Worm (Caenorhabditis elegans): Measurements from ENCODE around the gene E04F6.15.

Gene E04F6.15

DNA sequence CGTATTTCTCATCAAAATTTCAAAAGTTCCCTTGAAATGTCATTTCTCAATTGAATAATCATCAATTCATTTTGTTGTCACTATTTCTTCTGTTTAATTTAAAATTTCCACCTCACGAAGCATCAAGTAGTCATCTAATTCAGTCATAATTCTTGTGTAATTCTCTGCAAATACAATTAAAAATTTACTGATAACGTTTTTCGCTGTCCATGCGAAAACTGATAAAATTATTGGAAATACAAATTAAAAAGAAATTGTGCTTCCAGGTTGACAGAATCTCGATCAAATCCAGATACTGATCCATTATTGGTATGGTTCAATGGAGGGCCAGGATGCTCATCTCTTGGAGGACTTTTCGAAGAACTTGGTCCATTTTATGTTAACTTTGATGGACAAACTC is 23.2 kb upstream of the E04F6.15 start:
- TF ChIP-seq pha-4 (tag; optimal IDR thresholded peaks at IDR 0.05) (no peak), M03D4.4 (tag; optimal IDR thresholded peaks at IDR 0.05) (no peak), hlh-1 (tag; optimal IDR thresholded peaks at IDR 0.05) (no peak), ceh-43 (GFP tag; optimal IDR thresholded peaks at IDR 0.05) (no peak), ceh-39 (tag; optimal IDR thresholded peaks at IDR 0.05) (no peak), mab-5 (tag; optimal IDR thresholded peaks at IDR 0.05) (no peak), lsy-2 (tag; optimal IDR thresholded peaks at IDR 0.05) (no peak), mep-1 (tag; optimal IDR thresholded peaks at IDR 0.05) (no peak), elt-1 (tag; optimal IDR thresholded peaks at IDR 0.05; ENCODE audit: borderline replicate concordance, insufficient read depth) (no peak), lin-32 (GFP tag; optimal IDR thresholded peaks at IDR 0.05) (no peak), bed-3 (GFP tag; optimal IDR thresholded peaks at IDR 0.05) (no peak), mls-2 (tag; optimal IDR thresholded peaks at IDR 0.05) (no peak), lin-13 (tag; optimal IDR thresholded peaks at IDR 0.05) (no peak), nhr-237 (tag; optimal IDR thresholded peaks at IDR 0.05) (no peak), flh-1 (GFP tag; optimal IDR thresholded peaks at IDR 0.05) (no peak), zip-8 (tag; optimal IDR thresholded peaks at IDR 0.05) (no peak), nhr-28 (tag; optimal IDR thresholded peaks at IDR 0.05) (no peak)

DNA sequence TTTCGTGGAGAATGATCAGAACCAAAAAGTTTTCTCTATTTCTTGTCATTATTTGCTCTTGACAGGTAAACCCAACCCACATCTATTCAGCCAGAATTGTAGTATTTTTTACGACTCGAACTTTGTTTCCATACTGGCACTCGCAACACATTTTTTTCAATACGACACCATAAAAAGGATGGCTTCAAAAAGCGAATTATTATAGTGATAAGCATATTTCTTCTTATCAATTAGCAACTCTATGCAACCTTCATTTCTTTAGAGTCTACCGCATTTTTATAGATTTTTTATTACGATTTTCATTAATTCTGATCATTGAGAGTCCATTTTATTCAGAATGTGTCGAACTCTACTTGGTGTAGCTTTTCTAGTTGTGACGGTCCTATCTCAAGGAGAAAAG is 22.4 kb upstream of the E04F6.15 start, which contains the start of gene ctsa-3.1:
Gene ctsa-3.1 (plus strand): TSS at position 337 of the 400 bp plus-strand sequence.
- no peak for TF ChIP-seq blmp-1 (tag; optimal IDR thresholded peaks at IDR 0.05)
- no peak for TF ChIP-seq mls-2 (tag; optimal IDR thresholded peaks at IDR 0.05)
- TF ChIP-seq tbx-8 (GFP tag; optimal IDR thresholded peaks at IDR 0.05), result no peak
- TF ChIP-seq cnd-1 (tag; optimal IDR thresholded peaks at IDR 0.05), result no peak
- TF ChIP-seq lin-32 (GFP tag; optimal IDR thresholded peaks at IDR 0.05), result no peak
- no peak for TF ChIP-seq zip-8 (tag; optimal IDR thresholded peaks at IDR 0.05)
- TF ChIP-seq hlh-1 (tag; optimal IDR thresholded peaks at IDR 0.05), result no peak
- no peak for TF ChIP-seq ces-1 (GFP tag; optimal IDR thresholded peaks at IDR 0.05)
- no peak for TF ChIP-seq sem-2 (GFP tag; optimal IDR thresholded peaks at IDR 0.05)
- TF ChIP-seq nhr-2 (tag; optimal IDR thresholded peaks at IDR 0.05), result no peak
- TF ChIP-seq unc-62 (GFP tag; optimal IDR thresholded peaks at IDR 0.05), result no peak
- TF ChIP-seq mep-1 (tag; optimal IDR thresholded peaks at IDR 0.05), result no peak
- TF ChIP-seq lin-13 (tag; optimal IDR thresholded peaks at IDR 0.05), result no peak
- TF ChIP-seq elt-1 (tag; optimal IDR thresholded peaks at IDR 0.05; ENCODE audit: borderline replicate concordance, insufficient read depth), result no peak
- no peak for TF ChIP-seq unc-120 (tag; optimal IDR thresholded peaks at IDR 0.05; ENCODE audit: poor library complexity, severe bottlenecking)
- no peak for TF ChIP-seq nhr-237 (tag; optimal IDR thresholded peaks at IDR 0.05)

DNA sequence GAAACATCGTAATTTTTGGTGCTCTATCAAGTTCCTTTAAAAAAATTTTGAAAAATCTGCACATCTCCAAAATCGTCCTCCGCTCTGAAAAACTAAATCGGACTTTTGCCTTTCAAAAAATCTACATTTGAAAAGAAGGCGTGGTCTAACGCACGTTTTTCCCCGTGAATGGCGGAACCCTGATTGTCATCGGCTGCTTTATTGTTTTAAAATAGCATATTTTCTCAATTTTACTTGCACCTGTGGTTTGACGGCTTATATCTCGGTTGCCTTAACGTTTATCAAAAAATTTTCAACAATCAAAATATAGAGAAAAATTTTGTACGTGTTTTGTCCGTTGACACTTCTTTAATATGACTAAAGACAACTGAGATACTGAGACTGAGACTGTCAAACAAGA is 21.9 kb upstream of the E04F6.15 start:
- TF ChIP-seq nhr-28 (tag; optimal IDR thresholded peaks at IDR 0.05), result no peak
- no peak for TF ChIP-seq ham-2 (GFP tag; optimal IDR thresholded peaks at IDR 0.05)
- no peak for TF ChIP-seq ceh-39 (tag; optimal IDR thresholded peaks at IDR 0.05)
- no peak for TF ChIP-seq tbx-8 (GFP tag; optimal IDR thresholded peaks at IDR 0.05)
- TF ChIP-seq M03D4.4 (tag; optimal IDR thresholded peaks at IDR 0.05), result no peak
- TF ChIP-seq lin-13 (tag; optimal IDR thresholded peaks at IDR 0.05), result no peak
- no peak for TF ChIP-seq elt-1 (tag; optimal IDR thresholded peaks at IDR 0.05; ENCODE audit: borderline replicate concordance, insufficient read depth)
- no peak for TF ChIP-seq unc-62 (GFP tag; optimal IDR thresholded peaks at IDR 0.05)
- no peak for TF ChIP-seq zip-8 (tag; optimal IDR thresholded peaks at IDR 0.05)
- no peak for TF ChIP-seq mab-5 (tag; optimal IDR thresholded peaks at IDR 0.05)
- TF ChIP-seq sptf-1 (tag; optimal IDR thresholded peaks at IDR 0.05), result no peak
- TF ChIP-seq flh-1 (GFP tag; optimal IDR thresholded peaks at IDR 0.05), result no peak
- TF ChIP-seq nhr-12 (tag; optimal IDR thresholded peaks at IDR 0.05), result no peak

DNA sequence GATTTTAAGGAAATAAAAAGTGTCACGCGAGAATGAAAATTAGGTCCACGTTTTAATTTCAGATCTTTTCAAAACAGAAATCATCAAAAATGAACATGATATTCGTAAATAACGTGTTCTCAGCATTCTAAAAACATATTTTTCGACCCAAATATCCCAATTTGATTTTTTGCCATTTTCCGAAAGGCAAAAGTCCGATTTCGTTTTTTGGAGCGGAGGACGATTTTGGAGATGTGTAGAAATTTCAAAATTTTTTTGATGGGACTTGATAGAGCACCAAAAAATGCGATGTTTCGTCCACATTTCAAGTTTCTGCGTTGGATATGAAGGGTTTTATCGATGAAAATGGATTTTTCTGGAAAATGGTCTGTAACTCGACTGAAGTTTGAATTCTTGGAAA is 20.6 kb upstream of the E04F6.15 start:
- TF ChIP-seq lin-13 (tag; optimal IDR thresholded peaks at IDR 0.05) (no peak), nhr-28 (tag; optimal IDR thresholded peaks at IDR 0.05) (no peak), ceh-83 (GFP tag; optimal IDR thresholded peaks at IDR 0.05) (no peak), ces-1 (GFP tag; optimal IDR thresholded peaks at IDR 0.05) (no peak), nhr-12 (tag; optimal IDR thresholded peaks at IDR 0.05) (no peak), nhr-237 (tag; optimal IDR thresholded peaks at IDR 0.05) (no peak), sptf-1 (tag; optimal IDR thresholded peaks at IDR 0.05) (no peak), lin-32 (GFP tag; optimal IDR thresholded peaks at IDR 0.05) (no peak), sem-2 (GFP tag; optimal IDR thresholded peaks at IDR 0.05) (no peak), blmp-1 (tag; optimal IDR thresholded peaks at IDR 0.05) (no peak), zip-8 (tag; optimal IDR thresholded peaks at IDR 0.05) (no peak), unc-39 (tag; optimal IDR thresholded peaks at IDR 0.05) (no peak), pha-4 (tag; optimal IDR thresholded peaks at IDR 0.05) (no peak), ztf-11 (tag; optimal IDR thresholded peaks at IDR 0.05) (no peak), cnd-1 (tag; optimal IDR thresholded peaks at IDR 0.05) (no peak), elt-3 (tag; optimal IDR thresholded peaks at IDR 0.05) (no peak), drap-1 (GFP tag; optimal IDR thresholded peaks at IDR 0.05) (no peak), mls-2 (tag; optimal IDR thresholded peaks at IDR 0.05) (no peak), unc-120 (tag; optimal IDR thresholded peaks at IDR 0.05; ENCODE audit: poor library complexity, severe bottlenecking) (no peak)

All from whole organism, mixed stage, embryonic.